Fruit fly (Drosophila melanogaster) whole organism, wandering third instar larva: ENCODE data around the gene CG8003.

Source experiments
- CG9705 ChIP-seq: fragments of 200-800 bp; sonication (Bioruptor generic); optimal IDR thresholded peaks from 2 replicates; lab custom pipeline; 2018; ENCODE audit warnings: missing biosample characterization, mild to moderate bottlenecking, missing genetic modification characterization
- CrebA ChIP-seq: fragments of 200-800 bp; sonication (Bioruptor generic); optimal IDR thresholded peaks from 2 replicates; lab custom pipeline; 2016; ENCODE audit warnings: missing biosample characterization, mild to moderate bottlenecking, missing genetic modification characterization, borderline replicate concordance
- GATAd ChIP-seq: sonication (Bioruptor generic); optimal IDR thresholded peaks from 2 replicates; lab custom pipeline; 2016; ENCODE audit warnings: missing biosample characterization, missing genetic modification characterization
- Hr83 ChIP-seq: fragments of 200-300 bp; sonication (Bioruptor generic); optimal IDR thresholded peaks from 2 replicates; lab custom pipeline; 2016; ENCODE audit warnings: missing biosample characterization, mild to moderate bottlenecking, missing genetic modification characterization, moderate library complexity; ENCODE audit not compliant: poor library complexity, severe bottlenecking
- Mio ChIP-seq: sonication (Bioruptor generic); optimal IDR thresholded peaks from 2 replicates; lab custom pipeline; 2016; ENCODE audit warnings: missing biosample characterization, missing genetic modification characterization
- N ChIP-seq: fragments of >200 bp; optimal IDR thresholded peaks from 2 replicates; lab custom pipeline; 2018; ENCODE audit warnings: missing biosample characterization, missing external identifiers, missing genetic modification characterization
- br ChIP-seq: fragments of 200-800 bp; sonication (Bioruptor generic); optimal IDR thresholded peaks from 2 replicates; lab custom pipeline; 2016; ENCODE audit warnings: missing biosample characterization, missing genetic modification characterization
- dmrt93B ChIP-seq: fragments of 200-800 bp; sonication (Bioruptor generic); optimal IDR thresholded peaks from 2 replicates; lab custom pipeline; 2018; ENCODE audit warnings: missing biosample characterization, mild to moderate bottlenecking, missing genetic modification characterization
- fru ChIP-seq: fragments of 200-800 bp; sonication (Bioruptor generic); optimal IDR thresholded peaks from 3 replicates; lab custom pipeline; 2016; ENCODE audit warnings: missing biosample characterization, mild to moderate bottlenecking, missing genetic modification characterization
- jim ChIP-seq: fragments of 175-275, 200-325 bp; sonication (Bioruptor generic); optimal IDR thresholded peaks from 2 replicates; lab custom pipeline; 2016; ENCODE audit warnings: missing biosample characterization, mild to moderate bottlenecking, missing genetic modification characterization
- psq ChIP-seq: fragments of 200-800 bp; sonication (Bioruptor generic); optimal IDR thresholded peaks from 3 replicates; lab custom pipeline; 2017; ENCODE audit warnings: missing biosample characterization, mild to moderate bottlenecking, missing genetic modification characterization, moderate library complexity

Gene CG8003

DNA sequence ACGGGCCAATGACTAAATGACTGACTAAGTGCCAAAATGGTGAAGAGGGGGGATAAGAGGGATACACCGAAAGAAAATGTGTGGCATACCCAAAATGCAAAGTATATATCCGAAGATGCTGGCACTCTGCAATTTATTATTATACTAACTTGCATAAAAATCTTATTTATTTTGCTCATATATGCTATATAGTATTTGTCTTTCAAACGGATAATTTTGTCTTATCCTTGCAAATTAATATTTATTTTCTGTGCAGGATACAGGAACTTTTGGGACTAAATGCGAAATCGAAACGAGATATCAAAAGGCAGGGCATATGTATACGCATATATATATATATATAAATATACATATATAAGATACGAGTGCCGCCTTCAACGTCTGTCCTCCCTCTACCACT is 50.1 kb downstream of the CG8003 start (continued):
- peak; percentile 61 for TF ChIP-seq br (GFP tag; lab: Kevin White, UChicago)
- TF ChIP-seq CG9705 (GFP tag; lab: Kevin White, UChicago) = peak; percentile 22
- no peak for TF ChIP-seq Mio
- no peak for TF ChIP-seq jim (GFP tag; lab: Kevin White, UChicago)

DNA sequence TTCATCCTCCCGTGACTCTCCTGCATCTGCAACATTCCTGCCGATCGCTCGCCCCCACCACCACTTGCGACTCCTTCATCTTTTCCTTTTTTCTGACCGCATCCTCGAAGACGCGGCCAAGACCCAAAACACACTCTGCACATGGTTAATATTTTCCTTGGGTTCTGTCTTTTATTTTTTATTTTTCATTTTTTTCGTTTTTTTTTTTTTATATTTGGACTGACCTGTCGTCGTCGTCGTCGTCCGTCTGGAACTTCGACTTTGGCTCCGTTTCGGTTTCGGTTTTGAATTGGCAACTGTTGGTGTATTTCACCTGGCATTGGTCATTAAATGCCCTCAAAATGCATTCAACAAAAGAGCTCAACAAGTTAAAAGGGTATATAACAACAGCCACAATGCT is 50.7 kb downstream of the CG8003 start:
- peak; percentile 21 for TF ChIP-seq fru (GFP tag; lab: Kevin White, UChicago)
- no peak for TF ChIP-seq br (GFP tag; lab: Kevin White, UChicago)
- no peak for TF ChIP-seq psq (GFP tag; lab: Kevin White, UChicago)
- TF ChIP-seq CrebA (GFP tag; lab: Kevin White, UChicago) = peak; percentile 48
- TF ChIP-seq dmrt93B (GFP tag; lab: Kevin White, UChicago) = no peak
- TF ChIP-seq Hr83 = no peak
- no peak for TF ChIP-seq GATAd (GFP tag; lab: Kevin White, UChicago)
- no peak for TF ChIP-seq N
